Fruit fly (Drosophila melanogaster): ENCODE results near the gene CG44195.

dm6 chr3L:7632540-7633263 is 62.8 kb downstream of the CG44195 start:
- no peak for TF ChIP-seq insv (optimal IDR thresholded peaks at IDR 0.05)
- TF ChIP-seq Myc (optimal IDR thresholded peaks at IDR 0.05): no peak
- TF ChIP-seq ttk (optimal IDR thresholded peaks at IDR 0.05): no peak
- TF ChIP-seq Sin3A (optimal IDR thresholded peaks at IDR 0.05): no peak
- TF ChIP-seq h (optimal IDR thresholded peaks at IDR 0.05): no peak
- TF ChIP-seq psq (optimal IDR thresholded peaks at IDR 0.05): no peak

All from Kc167 (cell line).